Worm (Caenorhabditis elegans) whole organism, early embryonic: ENCODE data around the gene ntp-1.

Experiments used
- B0310.2 ChIP-seq: sonication (generic microtip); optimal IDR thresholded peaks from 2 replicates; lab custom pipeline; 2016; ENCODE audit warnings: mild to moderate bottlenecking, missing genetic modification characterization, missing compliant biosample characterization
- F13C5.2 ChIP-seq: sonication (generic microtip); optimal IDR thresholded peaks from 2 replicates; lab custom pipeline; 2017; ENCODE audit warnings: mild to moderate bottlenecking, missing genetic modification characterization, inconsistent platforms, missing compliant biosample characterization
- aly-1 ChIP-seq: sonication (generic microtip); optimal IDR thresholded peaks from 2 replicates; lab custom pipeline; 2016; ENCODE audit warnings: missing genetic modification characterization, missing compliant biosample characterization
- ama-1 ChIP-seq: fragments of 150-350 bp; optimal IDR thresholded peaks from 2 replicates; lab custom pipeline; 2014
- ceh-13 ChIP-seq: fragments of 200-800 bp; sonication (Bioruptor generic); optimal IDR thresholded peaks from 2 replicates; lab custom pipeline; 2018; ENCODE audit warnings: mild to moderate bottlenecking, missing genetic modification characterization, missing compliant biosample characterization
- ceh-36 ChIP-seq: sonication (generic microtip); optimal IDR thresholded peaks from 2 replicates; lab custom pipeline; 2016; ENCODE audit warnings: missing genetic modification characterization, inconsistent platforms, missing compliant biosample characterization
- ets-7 ChIP-seq: sonication (generic microtip); optimal IDR thresholded peaks from 2 replicates; lab custom pipeline; 2016; ENCODE audit warnings: missing genotype, missing genetic modification characterization, missing compliant biosample characterization
- flt-1 ChIP-seq: fragments of 200-800 bp; sonication (Bioruptor generic); IDR thresholded peaks from 2 replicates; pipeline ENCODE4 v1.3.6; 2022; ENCODE audit warnings: missing genetic modification characterization, missing compliant biosample characterization
- hmbx-1 ChIP-seq: sonication (generic microtip); optimal IDR thresholded peaks from 2 replicates; lab custom pipeline; 2016; ENCODE audit warnings: mild to moderate bottlenecking, missing genetic modification characterization, missing compliant biosample characterization
- hmg-4 ChIP-seq: fragments of 200-800 bp; sonication (Bioruptor generic); optimal IDR thresholded peaks from 2 replicates; lab custom pipeline; 2018; ENCODE audit warnings: mild to moderate bottlenecking, missing genetic modification characterization, missing compliant biosample characterization
- hnd-1 ChIP-seq: sonication (generic microtip); optimal IDR thresholded peaks from 2 replicates; lab custom pipeline; 2016; ENCODE audit warnings: missing genetic modification characterization, missing compliant biosample characterization
- pes-1 ChIP-seq: fragments of 200-800 bp; sonication (Bioruptor generic); IDR thresholded peaks from 2 replicates; pipeline ENCODE4 v1.3.6; 2022; ENCODE audit warnings: missing genetic modification reagents, missing genetic modification characterization, missing compliant biosample characterization
- scrt-1 ChIP-seq: fragments of 200-800 bp; sonication (Bioruptor generic); IDR thresholded peaks from 2 replicates; pipeline ENCODE4 v1.3.6; 2022; ENCODE audit warnings: missing genetic modification characterization, missing compliant biosample characterization
- sea-1 ChIP-seq: fragments of 200-800 bp; sonication (Bioruptor generic); conservative IDR thresholded peaks from 2 replicates; pipeline ENCODE4 v1.3.6; 2022; ENCODE audit warnings: missing genetic modification characterization, missing compliant biosample characterization
- tbx-11 ChIP-seq: fragments of 200-800 bp; sonication (Bioruptor generic); IDR thresholded peaks from 2 replicates; pipeline ENCODE4 v1.3.6; 2022; ENCODE audit warnings: missing genetic modification characterization, missing compliant biosample characterization
- tbx-37 ChIP-seq: fragments of 200-800 bp; sonication (Bioruptor generic); conservative IDR thresholded peaks from 2 replicates; pipeline ENCODE4 v1.3.6; 2022; ENCODE audit warnings: missing genetic modification reagents, missing genetic modification characterization, missing compliant biosample characterization
- tra-4 ChIP-seq: sonication (generic microtip); optimal IDR thresholded peaks from 2 replicates; lab custom pipeline; 2017; ENCODE audit warnings: missing genetic modification characterization, missing compliant biosample characterization

ntp-1 gene

DNA sequence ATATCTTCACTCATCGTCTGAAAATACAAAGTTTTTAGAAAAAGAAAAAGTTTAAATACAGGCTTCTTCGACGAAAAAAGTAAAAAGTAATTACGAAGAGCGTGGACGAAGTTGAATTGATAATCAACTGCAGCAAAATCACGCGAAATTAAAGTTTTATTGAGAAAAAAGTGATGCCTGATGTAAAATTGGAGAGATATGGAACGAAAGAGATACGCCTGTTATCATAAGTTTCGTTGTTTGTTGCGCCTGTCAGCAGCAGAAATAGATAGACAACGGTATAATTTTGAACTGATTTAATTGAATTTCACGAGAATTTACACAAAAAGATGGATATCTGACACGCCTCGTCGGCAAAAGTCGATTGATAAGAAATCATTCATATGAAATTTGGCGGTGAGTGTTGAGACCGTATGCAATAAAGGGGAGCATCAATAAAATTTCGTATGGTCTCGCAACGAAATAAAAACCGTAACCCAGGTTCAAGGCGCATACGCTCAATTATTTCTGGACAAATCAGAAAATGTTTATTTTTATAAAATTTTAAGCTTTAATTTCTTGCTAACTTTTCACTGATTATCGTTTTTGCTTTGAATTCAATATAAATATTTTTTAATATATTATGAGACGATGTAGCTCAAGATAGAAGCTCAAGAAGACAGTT, 34.8 kb upstream of the ntp-1 start, which contains the start of gene C06A6.4:
Gene C06A6.4, minus strand, starts transcription at position 24 of the 664 bp plus-strand sequence.
- TF ChIP-seq ama-1 (lab: Kevin White, UChicago), result no peak

- TF ChIP-seq ceh-13 (GFP tag; lab: Kevin White, UChicago) (no peak), hmg-4 (no peak), sea-1 (no peak), pes-1 (GFP tag; lab: Robert Waterston, UW) (no peak), hnd-1 (no peak), F13C5.2 (tag; lab: Kevin White, UChicago) (no peak), scrt-1 (GFP tag; lab: Robert Waterston, UW) (no peak), tra-4 (tag; lab: Kevin White, UChicago) (no peak), aly-1 (tag; lab: Kevin White, UChicago) (no peak), ceh-36 (no peak), flt-1 (no peak), ets-7 (tag; lab: Kevin White, UChicago) (no peak), tbx-11 (GFP tag; lab: Robert Waterston, UW) (no peak), hmbx-1 (tag; lab: Kevin White, UChicago) (no peak), B0310.2 (tag; lab: Kevin White, UChicago) (no peak), tbx-37 (GFP tag; lab: Robert Waterston, UW) (no peak), ama-1 (lab: Kevin White, UChicago) (no peak)
These were observed 30.0 kb upstream of the ntp-1 start for ce11 chrIV:7824649-7825048.

- TF ChIP-seq ets-7 (tag; lab: Kevin White, UChicago) (no peak), pes-1 (GFP tag; lab: Robert Waterston, UW) (no peak), ceh-13 (GFP tag; lab: Kevin White, UChicago) (no peak), scrt-1 (GFP tag; lab: Robert Waterston, UW) (no peak), F13C5.2 (tag; lab: Kevin White, UChicago) (no peak), aly-1 (tag; lab: Kevin White, UChicago) (no peak), hmbx-1 (tag; lab: Kevin White, UChicago) (no peak), ceh-36 (no peak)
These were observed 27.9 kb upstream of the ntp-1 start, which contains the start of gene T14A8.2 for ce11 chrIV:7822524-7822923. T14A8.2 (minus strand) TSS chrIV:7822624.

- TF ChIP-seq pes-1 (GFP tag; lab: Robert Waterston, UW), result no peak
- TF ChIP-seq hmbx-1 (tag; lab: Kevin White, UChicago), result no peak
- no peak for TF ChIP-seq hnd-1
These were observed 23.2 kb upstream of the ntp-1 start, which contains the start of gene ric-3 for ce11 chrIV:7817852-7818251. ric-3 (plus strand) TSS chrIV:7818251.

ce11 chrIV:7816402-7817102, 21.9 kb upstream of the ntp-1 start:
- TF ChIP-seq B0310.2 (tag; lab: Kevin White, UChicago) (no peak), ceh-36 (no peak), scrt-1 (GFP tag; lab: Robert Waterston, UW) (no peak), tbx-11 (GFP tag; lab: Robert Waterston, UW) (no peak), pes-1 (GFP tag; lab: Robert Waterston, UW) (no peak), hmbx-1 (tag; lab: Kevin White, UChicago) (no peak), F13C5.2 (tag; lab: Kevin White, UChicago) (no peak), hnd-1 (no peak), flt-1 (no peak), tra-4 (tag; lab: Kevin White, UChicago) (no peak), hmg-4 (no peak), ama-1 (lab: Kevin White, UChicago) (no peak), sea-1 (no peak), ets-7 (tag; lab: Kevin White, UChicago) (no peak)

- TF ChIP-seq ceh-13 (GFP tag; lab: Kevin White, UChicago) (no peak), B0310.2 (tag; lab: Kevin White, UChicago) (no peak), tbx-11 (GFP tag; lab: Robert Waterston, UW) (no peak), ceh-36 (no peak)
These were observed 21.1 kb upstream of the ntp-1 start, which contains the start of gene cdgs-1 for ce11 chrIV:7815683-7816183. cdgs-1 (minus strand) TSS chrIV:7815733.

ce11 chrIV:7812709-7813108, 18.1 kb upstream of the ntp-1 start, which contains the start of gene zgpa-1:
zgpa-1 (minus strand) TSS chrIV:7812809.
- no peak for TF ChIP-seq pes-1 (GFP tag; lab: Robert Waterston, UW)
- no peak for TF ChIP-seq ets-7 (tag; lab: Kevin White, UChicago)
- TF ChIP-seq flt-1, result no peak
- TF ChIP-seq ama-1 (lab: Kevin White, UChicago), result no peak
- TF ChIP-seq ceh-36, result no peak
- TF ChIP-seq sea-1, result no peak

ce11 chrIV:7808583-7808982, 14.0 kb upstream of the ntp-1 start, which contains the start of gene C33H5.1:
C33H5.1 (plus strand) TSS chrIV:7808912.
- TF ChIP-seq aly-1 (tag; lab: Kevin White, UChicago), result no peak
- no peak for TF ChIP-seq B0310.2 (tag; lab: Kevin White, UChicago)
- TF ChIP-seq hmbx-1 (tag; lab: Kevin White, UChicago), result no peak
- TF ChIP-seq ceh-13 (GFP tag; lab: Kevin White, UChicago), result no peak
- no peak for TF ChIP-seq ama-1 (lab: Kevin White, UChicago)
- TF ChIP-seq scrt-1 (GFP tag; lab: Robert Waterston, UW), result no peak
- no peak for TF ChIP-seq ets-7 (tag; lab: Kevin White, UChicago)
- TF ChIP-seq tbx-37 (GFP tag; lab: Robert Waterston, UW), result no peak
- TF ChIP-seq tbx-11 (GFP tag; lab: Robert Waterston, UW), result no peak
- TF ChIP-seq hmg-4, result no peak
- TF ChIP-seq flt-1, result no peak
- TF ChIP-seq sea-1, result no peak
- TF ChIP-seq tra-4 (tag; lab: Kevin White, UChicago), result no peak
- TF ChIP-seq pes-1 (GFP tag; lab: Robert Waterston, UW), result no peak
- no peak for TF ChIP-seq F13C5.2 (tag; lab: Kevin White, UChicago)
- TF ChIP-seq hnd-1, result no peak
- TF ChIP-seq ceh-36, result no peak
